Worm (Caenorhabditis elegans) whole organism, midembryonic: ENCODE measurements around the gene F35D2.2.

Experiments
- T22C8.4 ChIP-seq: fragments of 200-800 bp; sonication (Bioruptor generic); IDR thresholded peaks from 2 replicates; pipeline ENCODE4 v1.3.6; 2022; ENCODE audit warnings: missing genetic modification characterization, missing compliant biosample characterization
- cog-1 ChIP-seq: sonication (generic microtip); optimal IDR thresholded peaks from 2 replicates; lab custom pipeline; 2016; ENCODE audit warnings: missing genetic modification characterization, missing compliant biosample characterization
- flt-1 ChIP-seq: fragments of 200-800 bp; sonication (Bioruptor generic); IDR thresholded peaks from 2 replicates; pipeline ENCODE4 v1.3.6; 2022; ENCODE audit warnings: missing genetic modification characterization, missing compliant biosample characterization
- klf-2 ChIP-seq: fragments of 200-800 bp; sonication (Bioruptor generic); conservative IDR thresholded peaks from 2 replicates; pipeline ENCODE4 v1.3.6; 2022; ENCODE audit warnings: missing genetic modification reagents, missing genetic modification characterization, missing compliant biosample characterization
- med-1 ChIP-seq: sonication (generic microtip); optimal IDR thresholded peaks from 2 replicates; lab custom pipeline; 2017; ENCODE audit warnings: missing genetic modification characterization, mild to moderate bottlenecking, missing compliant biosample characterization, antibody characterized with exemption, missing genetic modification reagents; ENCODE audit not compliant: insufficient read depth
- ref-1 ChIP-seq: fragments of 200-800 bp; sonication (Bioruptor generic); conservative IDR thresholded peaks from 2 replicates; pipeline ENCODE4 v1.3.6; 2022; ENCODE audit warnings: missing genetic modification reagents, missing genetic modification characterization, missing compliant biosample characterization
- tab-1 ChIP-seq: fragments of 200-800 bp; sonication (Bioruptor generic); IDR thresholded peaks from 2 replicates; pipeline ENCODE4 v1.3.6; 2022; ENCODE audit warnings: missing genetic modification characterization, missing compliant biosample characterization
- ztf-23 ChIP-seq: fragments of 200-800 bp; sonication (Bioruptor generic); IDR thresholded peaks from 2 replicates; pipeline ENCODE4 v1.3.6; 2022; ENCODE audit warnings: missing genetic modification reagents, missing genetic modification characterization, missing compliant biosample characterization
- ztf-29 ChIP-seq: fragments of 200-800 bp; sonication (Bioruptor generic); IDR thresholded peaks from 2 replicates; pipeline ENCODE4 v1.3.6; 2022; ENCODE audit warnings: missing genetic modification reagents, missing genetic modification characterization, missing compliant biosample characterization

The F35D2.2 gene

DNA sequence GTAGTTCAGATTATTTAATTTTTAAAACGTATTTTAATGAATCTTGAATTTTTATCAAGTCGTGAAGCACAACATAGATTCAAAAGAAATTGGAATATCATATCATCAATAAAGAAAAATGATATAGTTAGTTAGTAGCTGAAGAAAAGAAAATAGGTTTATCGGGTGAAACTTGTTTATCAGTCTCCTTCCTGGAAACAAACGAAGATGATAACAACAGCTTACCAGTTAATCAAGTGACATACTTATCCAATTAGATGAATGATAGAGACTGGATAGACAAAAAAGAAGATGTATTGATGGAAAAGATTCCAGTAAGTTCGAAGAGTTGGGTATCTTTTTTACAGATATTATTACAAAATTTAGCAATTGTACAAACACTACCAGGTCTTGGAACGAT lies 31.3 kb upstream of the F35D2.2 start:
- TF ChIP-seq flt-1 (no peak), ztf-29 (GFP tag; lab: Robert Waterston, UW) (no peak), cog-1 (no peak), ztf-23 (GFP tag; lab: Robert Waterston, UW) (no peak), med-1 (no peak), ref-1 (GFP tag; lab: Robert Waterston, UW) (no peak), T22C8.4 (no peak), tab-1 (GFP tag; lab: Robert Waterston, UW) (no peak), klf-2 (GFP tag; lab: Robert Waterston, UW) (no peak)

DNA sequence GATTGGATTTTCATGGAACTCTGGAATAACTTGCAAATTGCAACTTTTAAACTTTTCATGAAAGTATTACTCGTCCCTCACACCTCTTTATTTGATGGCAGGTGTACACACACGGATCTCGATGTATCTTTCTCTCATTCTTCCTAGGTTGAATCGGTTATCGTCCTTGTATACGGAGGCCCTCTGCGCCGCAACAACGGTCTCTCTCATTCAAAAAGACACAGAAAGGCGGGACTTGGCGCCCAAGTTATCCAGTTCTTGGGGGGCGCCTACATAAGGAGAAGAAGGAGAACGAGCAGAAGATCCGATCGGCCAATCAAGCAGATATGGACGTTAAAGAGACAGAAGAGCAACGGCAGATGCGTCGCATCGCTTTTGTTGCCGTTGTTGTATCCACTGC lies 30.4 kb upstream of the F35D2.2 start, which contains the start of gene rol-8:
Gene rol-8, plus strand, starts transcription at position 301 of the 400 bp plus-strand sequence.
- TF ChIP-seq flt-1 (no peak), ztf-29 (GFP tag; lab: Robert Waterston, UW) (no peak)

DNA sequence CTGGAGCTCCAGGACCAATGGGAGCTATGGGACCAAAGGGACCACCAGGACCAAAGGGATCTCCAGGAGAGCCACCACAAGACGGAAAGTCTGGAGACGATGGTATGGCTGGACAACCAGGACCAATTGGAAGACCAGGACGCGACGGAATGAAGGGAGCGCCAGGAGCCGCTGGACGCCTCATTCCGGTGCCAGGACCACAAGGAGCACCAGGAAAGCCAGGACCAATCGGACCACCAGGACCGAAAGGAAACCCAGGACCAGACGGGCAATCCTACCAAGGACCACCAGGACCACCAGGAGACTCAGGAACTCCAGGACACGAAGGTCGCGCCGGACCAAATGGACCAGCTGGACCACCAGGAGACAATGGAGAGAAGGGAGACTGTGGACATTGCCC lies 29.5 kb upstream of the F35D2.2 start:
- TF ChIP-seq klf-2 (GFP tag; lab: Robert Waterston, UW) (no peak), cog-1 (no peak), tab-1 (GFP tag; lab: Robert Waterston, UW) (no peak), flt-1 (no peak), ref-1 (GFP tag; lab: Robert Waterston, UW) (no peak), T22C8.4 (no peak), ztf-29 (GFP tag; lab: Robert Waterston, UW) (no peak), ztf-23 (GFP tag; lab: Robert Waterston, UW) (no peak), med-1 (no peak)

DNA sequence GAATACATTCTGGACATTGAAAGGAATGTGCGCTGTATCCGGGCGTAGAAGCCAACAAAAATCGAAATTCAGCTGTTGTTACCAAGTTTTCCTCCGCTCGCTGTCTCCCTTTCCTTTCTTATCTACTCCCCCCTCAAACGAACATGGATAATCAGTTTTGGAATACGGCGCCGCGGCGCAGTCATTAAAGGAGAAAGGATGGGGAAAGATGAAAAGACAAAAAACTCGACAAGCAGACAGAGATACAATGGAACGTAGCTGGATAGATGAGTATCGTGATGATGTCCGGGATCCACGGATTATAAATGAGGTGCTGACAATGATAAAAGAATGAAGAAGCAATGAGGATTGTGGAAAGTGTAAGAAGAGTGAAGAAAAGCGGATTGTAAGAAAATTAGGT lies 28.9 kb upstream of the F35D2.2 start:
- TF ChIP-seq med-1, result no peak
- no peak for TF ChIP-seq tab-1 (GFP tag; lab: Robert Waterston, UW)
- no peak for TF ChIP-seq flt-1

DNA sequence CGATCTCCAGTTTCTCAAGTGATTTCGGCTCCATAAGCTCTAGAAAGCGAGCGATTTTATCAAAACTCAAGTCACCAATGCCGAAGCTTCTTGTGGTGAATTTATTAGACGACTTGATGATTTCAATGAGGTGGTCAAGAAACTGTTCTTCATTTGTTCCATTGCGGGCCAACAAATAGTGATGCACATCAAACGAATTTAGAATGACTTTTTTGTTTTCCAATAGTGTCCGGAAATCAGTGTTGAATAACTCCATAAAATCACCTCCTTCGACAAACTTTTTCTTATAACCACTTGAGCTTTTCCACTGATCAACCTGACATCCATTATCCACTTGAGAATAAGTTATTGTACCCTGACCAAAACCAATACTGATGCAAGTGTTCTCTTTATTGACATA lies 27.0 kb upstream of the F35D2.2 start:
- TF ChIP-seq T22C8.4 (no peak), klf-2 (GFP tag; lab: Robert Waterston, UW) (no peak), flt-1 (no peak), ztf-23 (GFP tag; lab: Robert Waterston, UW) (no peak), ztf-29 (GFP tag; lab: Robert Waterston, UW) (no peak), cog-1 (no peak), ref-1 (GFP tag; lab: Robert Waterston, UW) (no peak), med-1 (no peak), tab-1 (GFP tag; lab: Robert Waterston, UW) (no peak)

DNA sequence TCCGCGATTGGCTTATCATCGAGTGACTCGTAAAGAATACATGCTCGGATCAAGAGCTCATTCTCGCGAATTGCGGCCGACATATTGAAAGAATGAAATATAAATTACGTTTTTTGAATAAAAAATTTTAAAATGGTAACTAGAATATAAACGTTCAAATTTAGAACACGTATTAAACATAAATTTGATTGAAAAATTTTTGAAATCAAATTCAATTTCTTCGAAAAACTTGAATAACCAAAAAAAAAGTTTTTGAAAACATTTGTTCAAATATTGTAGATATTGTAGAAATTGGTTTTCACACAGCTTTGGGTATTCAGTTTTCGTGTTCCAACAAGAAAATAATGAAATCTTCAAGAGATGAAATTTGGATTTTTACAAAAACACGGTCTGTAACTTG lies 26.2 kb upstream of the F35D2.2 start, which contains the start of gene fbxa-224:
Gene fbxa-224, minus strand, starts transcription at position 101 of the 400 bp plus-strand sequence.
- TF ChIP-seq ztf-29 (GFP tag; lab: Robert Waterston, UW) (no peak), T22C8.4 (no peak)

DNA sequence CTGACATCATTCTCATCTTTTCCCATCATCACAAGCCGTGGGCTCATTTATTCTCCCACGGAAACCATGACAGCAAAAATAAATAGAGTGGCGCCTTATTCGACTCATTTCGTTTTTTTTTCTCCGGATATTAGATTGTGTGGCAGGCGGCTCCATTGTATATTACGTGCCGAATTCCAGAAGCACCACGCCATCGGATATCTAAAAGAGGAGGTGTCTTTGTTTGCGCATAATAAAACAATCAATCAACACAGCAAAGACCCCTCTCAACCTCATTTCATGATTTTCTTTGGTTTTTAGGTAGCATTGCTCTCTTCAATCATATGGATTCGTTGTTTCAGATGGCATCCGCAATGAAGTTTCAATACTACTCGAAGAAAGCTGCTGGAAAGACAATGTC lies 25.2 kb upstream of the F35D2.2 start, which contains the start of gene tph-1:
Gene tph-1, plus strand, starts transcription at position 301 of the 400 bp plus-strand sequence.
- no peak for TF ChIP-seq ref-1 (GFP tag; lab: Robert Waterston, UW)
- no peak for TF ChIP-seq tab-1 (GFP tag; lab: Robert Waterston, UW)
- no peak for TF ChIP-seq T22C8.4
- no peak for TF ChIP-seq ztf-23 (GFP tag; lab: Robert Waterston, UW)
- TF ChIP-seq ztf-29 (GFP tag; lab: Robert Waterston, UW), result no peak

DNA sequence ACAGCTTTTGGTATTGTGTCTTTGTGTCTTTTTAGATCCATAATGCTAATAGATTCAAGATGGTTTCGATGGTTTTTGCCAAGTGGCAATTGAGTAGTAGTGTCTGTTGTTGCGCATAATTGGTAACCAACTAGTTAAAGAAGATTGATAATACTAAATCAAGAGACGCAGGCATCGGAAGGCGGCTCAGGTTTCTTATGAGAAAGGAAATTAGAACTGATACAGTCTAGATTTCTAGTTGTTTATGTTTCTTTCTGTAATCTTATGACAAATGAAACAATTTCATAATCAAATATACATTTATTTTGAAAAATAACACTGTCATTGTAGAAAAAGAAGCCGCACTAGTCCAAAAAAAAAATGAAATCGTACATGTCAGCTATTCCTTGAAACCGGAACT lies 20.4 kb upstream of the F35D2.2 start, which contains the start of gene ZK1290.10:
Gene ZK1290.10, minus strand, starts transcription at position 101 of the 400 bp plus-strand sequence.
- TF ChIP-seq cog-1 (no peak), tab-1 (GFP tag; lab: Robert Waterston, UW) (no peak), ref-1 (GFP tag; lab: Robert Waterston, UW) (no peak), T22C8.4 (no peak), ztf-29 (GFP tag; lab: Robert Waterston, UW) (no peak), flt-1 (no peak)

DNA sequence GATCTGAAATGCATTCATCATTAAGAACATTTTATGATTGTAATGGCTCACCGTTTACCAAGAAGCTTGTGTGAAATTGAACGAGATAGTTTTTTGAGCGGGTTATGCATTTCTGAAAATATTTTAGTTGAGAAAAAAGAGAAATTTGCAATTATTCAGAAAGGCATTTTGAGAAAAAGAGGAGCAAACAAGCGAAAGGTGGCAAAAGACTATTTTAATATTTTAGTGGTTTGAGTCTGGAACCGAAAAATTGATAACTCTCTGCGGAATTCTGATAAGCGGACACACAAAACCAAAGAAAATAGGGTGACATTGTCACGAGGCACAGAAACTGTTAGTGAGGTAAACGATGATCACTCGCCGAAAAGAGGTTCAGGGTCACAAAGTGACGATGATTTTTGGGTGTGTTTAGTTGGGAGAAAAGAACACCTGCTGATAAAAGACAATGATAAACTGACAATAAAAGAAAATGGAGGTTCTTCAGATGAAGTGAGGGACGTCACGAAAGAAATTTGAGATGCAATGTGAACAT lies 19.5 kb upstream of the F35D2.2 start:
- TF ChIP-seq cog-1 (no peak), tab-1 (GFP tag; lab: Robert Waterston, UW) (no peak), T22C8.4 (no peak), ztf-23 (GFP tag; lab: Robert Waterston, UW) (no peak)

DNA sequence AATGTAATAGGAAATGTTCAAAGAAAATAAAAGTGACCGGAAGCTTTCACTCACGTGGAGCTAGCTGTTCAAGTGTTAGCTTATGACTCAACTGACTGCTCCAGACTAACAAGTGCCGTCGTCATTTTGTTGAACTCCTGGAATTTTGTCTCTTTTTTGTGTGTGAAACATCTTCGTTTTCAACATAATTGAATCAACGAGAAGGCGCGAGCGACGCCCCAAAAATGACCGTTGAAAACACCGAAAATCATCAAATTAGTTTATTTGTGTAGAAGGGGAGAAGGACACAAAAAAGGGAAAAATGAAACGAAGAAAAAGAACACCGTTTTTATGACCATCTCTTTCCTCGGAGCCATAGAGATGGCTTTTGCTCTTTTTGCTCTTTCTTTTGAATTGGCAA lies 18.8 kb upstream of the F35D2.2 start, which contains the start of gene ZK1290.14:
Gene ZK1290.14, minus strand, starts transcription at position 139 of the 400 bp plus-strand sequence.
- TF ChIP-seq tab-1 (GFP tag; lab: Robert Waterston, UW) (no peak), med-1 (no peak), klf-2 (GFP tag; lab: Robert Waterston, UW) (no peak), T22C8.4 (no peak), flt-1 (no peak), cog-1 (no peak), ztf-23 (GFP tag; lab: Robert Waterston, UW) (no peak), ztf-29 (GFP tag; lab: Robert Waterston, UW) (no peak), ref-1 (GFP tag; lab: Robert Waterston, UW) (no peak)

DNA sequence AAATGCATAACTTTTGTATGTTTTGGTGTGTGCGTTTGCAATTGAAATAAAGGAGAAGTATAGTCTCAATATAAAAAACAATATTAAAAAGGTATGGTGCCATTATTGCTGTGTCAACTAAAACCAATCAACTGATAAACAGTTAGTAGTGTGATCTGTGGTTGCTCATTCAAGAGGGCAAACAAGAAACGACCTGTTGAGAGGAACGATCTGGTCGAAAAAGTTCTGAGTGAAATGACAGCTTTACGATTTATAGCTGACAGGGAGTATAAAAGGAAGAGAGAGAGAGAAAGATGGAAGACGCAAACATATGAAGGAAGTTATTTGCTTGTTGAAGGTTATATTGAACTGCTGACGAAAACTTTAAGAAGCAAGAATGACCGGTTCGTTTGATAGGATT lies 16.3 kb upstream of the F35D2.2 start:
- TF ChIP-seq ztf-29 (GFP tag; lab: Robert Waterston, UW), result no peak
- no peak for TF ChIP-seq flt-1
- no peak for TF ChIP-seq klf-2 (GFP tag; lab: Robert Waterston, UW)
- no peak for TF ChIP-seq ztf-23 (GFP tag; lab: Robert Waterston, UW)
- no peak for TF ChIP-seq ref-1 (GFP tag; lab: Robert Waterston, UW)
- no peak for TF ChIP-seq tab-1 (GFP tag; lab: Robert Waterston, UW)
- TF ChIP-seq T22C8.4, result no peak
- TF ChIP-seq cog-1, result no peak
- no peak for TF ChIP-seq med-1
